Fruit fly (Drosophila melanogaster) whole organism, embryonic: ENCODE measurements around the gene Vps26.

Experiments used
- Atf3 ChIP-seq: fragments of 200-800 bp; sonication (Bioruptor generic); optimal IDR thresholded peaks from 3 replicates; lab custom pipeline; 2016; ENCODE audit warnings: missing biosample characterization, missing genetic modification characterization
- BEAF-32 ChIP-seq: fragments of 200-800 bp; sonication (Bioruptor generic); optimal IDR thresholded peaks from 3 replicates; lab custom pipeline; 2017; ENCODE audit warnings: missing biosample characterization, missing genetic modification characterization, mild to moderate bottlenecking, moderate library complexity, missing genetic modification reagents
- Bgb ChIP-seq: fragments of 200-800 bp; sonication (Bioruptor generic); IDR thresholded peaks from 2 replicates; pipeline ENCODE4 v1.3.6; 2022; ENCODE audit warnings: missing biosample characterization, missing genetic modification characterization; ENCODE audit not compliant: partially characterized antibody
- CG10267 ChIP-seq: fragments of 200-800 bp; sonication (Bioruptor generic); optimal IDR thresholded peaks from 2 replicates; lab custom pipeline; 2018; ENCODE audit warnings: missing biosample characterization, mild to moderate bottlenecking, missing genetic modification characterization, moderate library complexity
- CG10321 ChIP-seq: fragments of 200-800 bp; sonication (Bioruptor generic); IDR thresholded peaks from 2 replicates; pipeline ENCODE4 v1.3.6; 2022; ENCODE audit warnings: missing biosample characterization, missing genetic modification characterization
- CG11504 ChIP-seq: fragments of 200-800 bp; sonication (Bioruptor generic); optimal IDR thresholded peaks from 3 replicates; lab custom pipeline; 2019; ENCODE audit warnings: missing biosample characterization, mild to moderate bottlenecking, missing genetic modification characterization, moderate library complexity
- CG12299 ChIP-seq: fragments of 200-800 bp; sonication (Bioruptor generic); optimal IDR thresholded peaks from 2 replicates; lab custom pipeline; 2018; ENCODE audit warnings: missing biosample characterization, mild to moderate bottlenecking, missing genetic modification characterization
- CG13296 ChIP-seq: fragments of 200-800 bp; sonication (Bioruptor generic); optimal IDR thresholded peaks from 3 replicates; lab custom pipeline; 2018; ENCODE audit warnings: missing biosample characterization, mild to moderate bottlenecking, missing genetic modification characterization
- CG15269 ChIP-seq: fragments of 200-800 bp; sonication (Bioruptor generic); optimal IDR thresholded peaks from 2 replicates; lab custom pipeline; 2018; ENCODE audit warnings: missing biosample characterization, mild to moderate bottlenecking, missing genetic modification characterization, moderate library complexity
- CG17385 ChIP-seq: fragments of 200-800 bp; sonication (Bioruptor generic); optimal IDR thresholded peaks from 3 replicates; lab custom pipeline; 2018; ENCODE audit warnings: missing biosample characterization, mild to moderate bottlenecking, missing genetic modification characterization
- CG2116 ChIP-seq: fragments of 200-800 bp; sonication (Bioruptor generic); optimal IDR thresholded peaks from 3 replicates; lab custom pipeline; 2018; ENCODE audit warnings: missing biosample characterization, mild to moderate bottlenecking, missing genetic modification characterization
- CG2120 ChIP-seq: fragments of 200-800 bp; sonication (Bioruptor generic); optimal IDR thresholded peaks from 3 replicates; lab custom pipeline; 2016; ENCODE audit warnings: missing biosample characterization, missing genetic modification characterization
- CG3838 ChIP-seq: fragments of 200-800 bp; sonication (Bioruptor generic); optimal IDR thresholded peaks from 3 replicates; lab custom pipeline; 2016; ENCODE audit warnings: missing biosample characterization, missing genetic modification characterization
- CG4617 ChIP-seq: fragments of 200-800 bp; sonication (Bioruptor generic); optimal IDR thresholded peaks from 3 replicates; lab custom pipeline; 2016; ENCODE audit warnings: missing biosample characterization, missing genetic modification characterization, borderline replicate concordance
- CG5953 ChIP-seq: fragments of 200-800 bp; sonication (Bioruptor generic); IDR thresholded peaks from 2 replicates; pipeline ENCODE4 v1.3.6; 2022; ENCODE audit warnings: missing biosample characterization, missing genetic modification characterization
- CG6791 ChIP-seq: fragments of 200-800 bp; sonication (Bioruptor generic); IDR thresholded peaks from 3 replicates; pipeline ENCODE4 v1.3.6; 2022; ENCODE audit warnings: missing biosample characterization, missing genetic modification characterization; ENCODE audit not compliant: partially characterized antibody
- CG8359 ChIP-seq: fragments of 200-800 bp; sonication (Bioruptor generic); optimal IDR thresholded peaks from 2 replicates; lab custom pipeline; 2017; ENCODE audit warnings: missing biosample characterization, mild to moderate bottlenecking, missing genetic modification characterization, borderline replicate concordance
- CG8388 ChIP-seq: fragments of 200-800 bp; sonication (Bioruptor generic); optimal IDR thresholded peaks from 2 replicates; lab custom pipeline; 2019; ENCODE audit warnings: missing biosample characterization, mild to moderate bottlenecking, missing genetic modification characterization, moderate library complexity
- CG9797 ChIP-seq: fragments of 200-800 bp; sonication (Bioruptor generic); optimal IDR thresholded peaks from 3 replicates; lab custom pipeline; 2018; ENCODE audit warnings: missing biosample characterization, mild to moderate bottlenecking, missing genetic modification characterization
- CHES-1-like ChIP-seq: fragments of 200-800 bp; sonication (Bioruptor generic); optimal IDR thresholded peaks from 2 replicates; lab custom pipeline; 2016; ENCODE audit warnings: missing biosample characterization, missing genetic modification characterization
- Dll ChIP-seq: fragments of 200-800 bp; sonication (Bioruptor generic); IDR thresholded peaks from 4 replicates; pipeline ENCODE4 v1.3.6; 2022; ENCODE audit warnings: missing biosample characterization, missing genetic modification characterization; ENCODE audit not compliant: partially characterized antibody
- Doc3 ChIP-seq: fragments of 200-800 bp; sonication (Bioruptor generic); IDR thresholded peaks from 3 replicates; pipeline ENCODE4 v1.3.6; 2022; ENCODE audit warnings: missing biosample characterization, missing genetic modification characterization; ENCODE audit not compliant: partially characterized antibody
- E2f2 ChIP-seq: fragments of 200-800 bp; sonication (Bioruptor generic); IDR thresholded peaks from 2 replicates; pipeline ENCODE4 v1.3.6; 2022; ENCODE audit warnings: missing biosample characterization, missing genetic modification characterization
- Ets97D ChIP-seq: fragments of 200-800 bp; sonication (Bioruptor generic); optimal IDR thresholded peaks from 3 replicates; lab custom pipeline; 2016; ENCODE audit warnings: missing biosample characterization, missing genetic modification characterization
- GATAe ChIP-seq: fragments of 200-800 bp; sonication (Bioruptor generic); conservative IDR thresholded peaks from 2 replicates; pipeline ENCODE4 v1.3.6; 2022; ENCODE audit warnings: missing biosample characterization, missing genetic modification characterization
- H2.0 ChIP-seq: fragments of 200-800 bp; sonication (Bioruptor generic); IDR thresholded peaks from 2 replicates; pipeline ENCODE4 v1.3.6; 2022; ENCODE audit warnings: missing biosample characterization, missing genetic modification characterization
- HLH4C ChIP-seq: fragments of 200-800 bp; sonication (Bioruptor generic); IDR thresholded peaks from 3 replicates; pipeline ENCODE4 v1.3.6; 2022; ENCODE audit warnings: missing biosample characterization, missing genetic modification characterization; ENCODE audit not compliant: partially characterized antibody
- Kr ChIP-seq: fragments of 200-800 bp; sonication (Bioruptor generic); optimal IDR thresholded peaks from 2 replicates; lab custom pipeline; 2017; ENCODE audit warnings: missing biosample characterization, mild to moderate bottlenecking, missing genetic modification characterization
- NK7.1 ChIP-seq: fragments of 200-800 bp; sonication (Bioruptor generic); optimal IDR thresholded peaks from 3 replicates; lab custom pipeline; 2016; ENCODE audit warnings: missing biosample characterization, missing genetic modification characterization
- Nf-YA ChIP-seq: fragments of 200-800 bp; sonication (Bioruptor generic); IDR thresholded peaks from 2 replicates; pipeline ENCODE4 v1.3.6; 2022; ENCODE audit warnings: missing biosample characterization, missing genetic modification characterization
- NfI ChIP-seq: fragments of 200-800 bp; sonication (Bioruptor generic); optimal IDR thresholded peaks from 3 replicates; lab custom pipeline; 2018; ENCODE audit warnings: missing biosample characterization, mild to moderate bottlenecking, missing genetic modification characterization, moderate library complexity
- Sry-δ ChIP-seq: fragments of 200-800 bp; sonication (Bioruptor generic); optimal IDR thresholded peaks from 2 replicates; lab custom pipeline; 2016; ENCODE audit warnings: missing biosample characterization, missing genetic modification characterization
- bbx ChIP-seq: fragments of 200-800 bp; sonication (Bioruptor generic); IDR thresholded peaks from 2 replicates; pipeline ENCODE4 v1.3.6; 2022; ENCODE audit warnings: missing biosample characterization, missing genetic modification characterization; ENCODE audit not compliant: partially characterized antibody
- cad ChIP-seq: fragments of >200 bp; optimal IDR thresholded peaks from 2 replicates; lab custom pipeline; 2017; ENCODE audit warnings: missing biosample characterization, missing genetic modification characterization
- dm ChIP-seq: fragments of 200-800 bp; sonication (Bioruptor generic); optimal IDR thresholded peaks from 3 replicates; lab custom pipeline; 2016; ENCODE audit warnings: missing biosample characterization, missing genetic modification characterization
- emc ChIP-seq: fragments of 200-800 bp; sonication (Bioruptor generic); optimal IDR thresholded peaks from 2 replicates; lab custom pipeline; 2016; ENCODE audit warnings: missing biosample characterization, missing genetic modification characterization
- ems ChIP-seq: fragments of 200-800 bp; sonication (Bioruptor generic); optimal IDR thresholded peaks from 3 replicates; lab custom pipeline; 2016; ENCODE audit warnings: missing biosample characterization, missing genetic modification characterization
- eyg ChIP-seq: fragments of 200-800 bp; sonication (Bioruptor generic); optimal IDR thresholded peaks from 3 replicates; lab custom pipeline; 2016; ENCODE audit warnings: missing biosample characterization, missing genetic modification characterization
- gfzf ChIP-seq: fragments of 200-800 bp; sonication (Bioruptor generic); optimal IDR thresholded peaks from 2 replicates; lab custom pipeline; 2016; ENCODE audit warnings: missing biosample characterization, mild to moderate bottlenecking, missing genetic modification characterization, moderate library complexity
- grau ChIP-seq: fragments of 200-800 bp; optimal IDR thresholded peaks from 3 replicates; lab custom pipeline; 2019; ENCODE audit warnings: missing biosample characterization, mild to moderate bottlenecking, missing genetic modification characterization, moderate library complexity
- insv ChIP-seq, 2 experiments: fragments of 200-800 bp; sonication (Bioruptor generic); optimal IDR thresholded peaks; 3 replicates each; lab custom pipeline; 2016 to 2018; ENCODE audit warnings: missing biosample characterization in 2 of 2, missing genetic modification characterization in 2 of 2
- p53 ChIP-seq: fragments of 200-800 bp; sonication (Bioruptor generic); optimal IDR thresholded peaks from 2 replicates; lab custom pipeline; 2016; ENCODE audit warnings: missing biosample characterization, missing genetic modification characterization
- pzg ChIP-seq: fragments of 200-800 bp; sonication (Bioruptor generic); optimal IDR thresholded peaks from 3 replicates; lab custom pipeline; 2018; ENCODE audit warnings: missing biosample characterization, mild to moderate bottlenecking, missing genetic modification characterization, moderate library complexity
- sc ChIP-seq, 3 experiments: fragments of >200 bp in 2 of 3; fragments of 200-800 bp in 1 of 3; sonication (Bioruptor generic) in 1 of 3; optimal IDR thresholded peaks; 2 replicates in 2 of 3; 3 replicates in 1 of 3; lab custom pipeline; 2017; ENCODE audit warnings: mild to moderate bottlenecking in 1 of 3, missing biosample characterization in 1 of 3, missing genetic modification characterization in 1 of 3, missing genetic modification reagents in 1 of 3
- scrt ChIP-seq: fragments of 200-800 bp; sonication (Bioruptor generic); optimal IDR thresholded peaks from 2 replicates; lab custom pipeline; 2018; ENCODE audit warnings: missing biosample characterization, mild to moderate bottlenecking, missing genetic modification characterization, moderate library complexity
- trem ChIP-seq: fragments of 200-800 bp; optimal IDR thresholded peaks from 3 replicates; lab custom pipeline; 2019; ENCODE audit warnings: missing biosample characterization, mild to moderate bottlenecking, missing genetic modification characterization, moderate library complexity
- unc-4 ChIP-seq: fragments of 200-800 bp; sonication (Bioruptor generic); IDR thresholded peaks from 2 replicates; pipeline ENCODE4 v1.3.6; 2022; ENCODE audit warnings: missing biosample characterization, missing genetic modification characterization; ENCODE audit not compliant: partially characterized antibody

Vps26 gene

DNA sequence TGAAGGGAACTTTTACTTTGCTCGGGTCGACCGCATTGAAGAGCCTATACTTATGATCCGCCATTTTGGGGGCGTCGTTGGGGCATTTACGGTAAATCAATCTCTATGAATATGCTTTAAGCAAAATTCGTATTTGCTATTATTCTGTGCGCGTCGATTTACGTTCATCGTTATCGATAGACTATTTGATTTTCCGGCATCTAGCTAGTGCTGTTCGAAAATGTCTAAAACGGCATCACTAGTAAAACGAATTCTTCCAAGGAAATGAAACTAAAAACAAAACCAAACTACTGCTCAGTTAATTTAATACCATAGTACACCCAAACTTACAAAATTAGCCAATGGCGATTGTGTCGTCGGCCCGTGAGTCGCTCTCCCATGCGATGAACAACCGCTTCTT lies 8.0 kb upstream of the Vps26 start, which contains the start of the genes Gcna and MED18 (continued):
- TF ChIP-seq E2f2 (GFP tag; lab: Robert Waterston, UW): peak; percentile 78
- no peak for TF ChIP-seq CG8359 (GFP tag; lab: Kevin White, UChicago)
- TF ChIP-seq NK7.1: no peak
- no peak for TF ChIP-seq ems (GFP tag; lab: Kevin White, UChicago)
- TF ChIP-seq BEAF-32 (GFP tag; lab: Kevin White, UChicago): peak; percentile 23
- peak; percentile 25; the same call in 1 of the 2 replicates for TF ChIP-seq Bgb (GFP tag; lab: Robert Waterston, UW)
- TF ChIP-seq CG6791 (GFP tag; lab: Robert Waterston, UW): peak; percentile 46; the same call in 1 of the 3 replicates
- TF ChIP-seq trem: no peak
- peak; percentile 17 for TF ChIP-seq CG4617 (GFP tag; lab: Kevin White, UChicago)
- no peak for TF ChIP-seq CG8388 (GFP tag; lab: Kevin White, UChicago)
- TF ChIP-seq CG15269 (tag; lab: Kevin White, UChicago): no peak
- 0 out of 4 replicates have a peak, but pooled peaks have one; percentile 51 for TF ChIP-seq Dll (GFP tag; lab: Robert Waterston, UW)
- no peak for TF ChIP-seq CG11504 (tag; lab: Kevin White, UChicago)
- no peak for TF ChIP-seq grau
- peak; percentile 31; the same call in 1 of the 3 replicates for TF ChIP-seq HLH4C (GFP tag; lab: Robert Waterston, UW)
- no peak for TF ChIP-seq insv (GFP tag; optimal IDR thresholded peaks at IDR 0.05; lab: Kevin White, UChicago)
- peak; percentile 3 for TF ChIP-seq gfzf (GFP tag; lab: Kevin White, UChicago)
- peak; percentile 30 for TF ChIP-seq Sry-δ

dm6 chrX:1868586-1869111 lies 5.0 kb upstream of the Vps26 start, which contains the start of the genes CG14803 and Pex5:
CG14803 (plus strand) TSS chrX:1868870.
Pex5 (minus strand) TSS chrX:1869061.
- peak; percentile 54 for TF ChIP-seq pzg (GFP tag; lab: Kevin White, UChicago)
- no peak for TF ChIP-seq Atf3 (GFP tag; lab: Kevin White, UChicago)
- TF ChIP-seq scrt (GFP tag; lab: Kevin White, UChicago): no peak
- peak; percentile 65 for TF ChIP-seq unc-4 (GFP tag; lab: Robert Waterston, UW)
- TF ChIP-seq eyg: no peak
- no peak for TF ChIP-seq CG10321 (GFP tag; lab: Robert Waterston, UW)
- no peak for TF ChIP-seq emc (GFP tag; lab: Kevin White, UChicago)
- TF ChIP-seq CHES-1-like: no peak
- no peak for TF ChIP-seq CG12299
- TF ChIP-seq p53 (GFP tag; lab: Kevin White, UChicago): no peak
- TF ChIP-seq Doc3: peak; percentile 39; the same call in 1 of the 3 replicates
- TF ChIP-seq CG17385 (GFP tag; lab: Kevin White, UChicago): no peak
- no peak for TF ChIP-seq Kr
- no peak for TF ChIP-seq dm (GFP tag; lab: Kevin White, UChicago)
- TF ChIP-seq CG2116 (GFP tag; lab: Kevin White, UChicago): peak; percentile 59
- peak; percentile 31 for TF ChIP-seq CG2120 (GFP tag; lab: Kevin White, UChicago)
- TF ChIP-seq Nf-YA (GFP tag; lab: Robert Waterston, UW): no peak
- TF ChIP-seq NfI (GFP tag; lab: Kevin White, UChicago): no peak
- TF ChIP-seq CG5953 (GFP tag; lab: Robert Waterston, UW): no peak
- TF ChIP-seq Bgb (GFP tag; lab: Robert Waterston, UW): peak; percentile 65
- TF ChIP-seq GATAe (GFP tag; lab: Robert Waterston, UW): peak; percentile 21; the same call in 1 of the 2 replicates
- no peak for TF ChIP-seq cad (GFP tag; lab: Kevin White, UChicago)
- no peak for TF ChIP-seq CG3838 (GFP tag; lab: Kevin White, UChicago)
- TF ChIP-seq Ets97D: peak; percentile 19
- peak; percentile 90 for TF ChIP-seq CG10267 (tag; lab: Kevin White, UChicago)
- TF ChIP-seq CG9797 (GFP tag; lab: Kevin White, UChicago): peak; percentile 3
- peak; percentile 68; the same call in 1 of the 2 replicates for TF ChIP-seq bbx (GFP tag; lab: Robert Waterston, UW)
- 0 out of 2 replicates have a peak, but pooled peaks have one; percentile 14 for TF ChIP-seq H2.0
- no peak for TF ChIP-seq CG13296
- no peak for TF ChIP-seq sc (optimal IDR thresholded peaks at IDR 0.05; lab: Kevin White, UChicago)
- TF ChIP-seq sc (GFP tag; optimal IDR thresholded peaks at IDR 0.05; lab: Kevin White, UChicago): no peak
